Fruit fly (Drosophila melanogaster): Measurements from ENCODE around the gene CG17197.

- TF ChIP-seq ttk (optimal IDR thresholded peaks at IDR 0.05) (no peak), h (optimal IDR thresholded peaks at IDR 0.05) (no peak), Myc (optimal IDR thresholded peaks at IDR 0.05) (no peak), psq (optimal IDR thresholded peaks at IDR 0.05) (no peak), insv (optimal IDR thresholded peaks at IDR 0.05) (no peak)
Observed at dm6 chr3R:25811611-25812010, 36.4 kb upstream of the CG17197 start, which contains the start of the genes Acam and CG17770.
